Worm (Caenorhabditis elegans) whole organism, young adult: ENCODE data around the gene F48B9.1.

Source experiments
- C06A6.2 ChIP-seq: fragments of 200-800 bp; sonication (Bioruptor generic); conservative IDR thresholded peaks from 2 replicates; pipeline ENCODE4 v1.3.6; 2022; ENCODE audit warnings: missing genetic modification characterization, missing compliant biosample characterization
- F10E7.11 ChIP-seq: sonication (generic microtip); optimal IDR thresholded peaks from 2 replicates; lab custom pipeline; 2017; ENCODE audit warnings: mild to moderate bottlenecking, missing genetic modification characterization, moderate library complexity, missing compliant biosample characterization
- F52B5.7 ChIP-seq: sonication (generic microtip); optimal IDR thresholded peaks from 2 replicates; lab custom pipeline; 2016; ENCODE audit warnings: mild to moderate bottlenecking, missing genetic modification characterization, missing compliant biosample characterization
- K12H6.12 ChIP-seq: fragments of 200-800 bp; sonication (Bioruptor generic); optimal IDR thresholded peaks from 2 replicates; lab custom pipeline; 2018; ENCODE audit warnings: mild to moderate bottlenecking, missing genetic modification characterization, missing compliant biosample characterization
- T26A5.8 ChIP-seq: sonication (generic microtip); optimal IDR thresholded peaks from 2 replicates; lab custom pipeline; 2016; ENCODE audit warnings: missing genetic modification characterization, missing compliant biosample characterization
- Y95B8A.8 ChIP-seq: fragments of 200-800 bp; sonication (Bioruptor generic); IDR thresholded peaks from 2 replicates; pipeline ENCODE4 v1.3.6; 2022; ENCODE audit warnings: missing genetic modification reagents, missing genetic modification characterization, missing compliant biosample characterization
- atf-7 ChIP-seq: sonication (generic microtip); optimal IDR thresholded peaks from 2 replicates; lab custom pipeline; 2017; ENCODE audit warnings: mild to moderate bottlenecking, missing genetic modification characterization, missing compliant biosample characterization
- attf-3 ChIP-seq: fragments of 200-800 bp; sonication (Bioruptor generic); conservative IDR thresholded peaks from 2 replicates; pipeline ENCODE4 v1.3.6; 2022; ENCODE audit warnings: missing genetic modification reagents, missing genetic modification characterization, missing compliant biosample characterization
- attf-6 ChIP-seq: fragments of 200-800 bp; sonication (Bioruptor generic); IDR thresholded peaks from 2 replicates; pipeline ENCODE4 v1.3.6; 2022; ENCODE audit warnings: missing genetic modification reagents, missing genetic modification characterization, missing compliant biosample characterization
- cebp-2 ChIP-seq: fragments of 200-800 bp; sonication (Bioruptor generic); IDR thresholded peaks from 2 replicates; pipeline ENCODE4 v1.3.6; 2022; ENCODE audit warnings: missing genetic modification characterization, missing compliant biosample characterization
- ceh-58 ChIP-seq: fragments of 200-800 bp; sonication (Bioruptor generic); IDR thresholded peaks from 2 replicates; pipeline ENCODE4 v1.3.6; 2022; ENCODE audit warnings: missing genetic modification characterization, missing compliant biosample characterization
- chd-7 ChIP-seq: sonication (generic microtip); optimal IDR thresholded peaks from 2 replicates; lab custom pipeline; 2016; ENCODE audit warnings: mild to moderate bottlenecking, missing genetic modification characterization, moderate library complexity, missing compliant biosample characterization
- die-1 ChIP-seq: sonication (generic microtip); optimal IDR thresholded peaks from 2 replicates; lab custom pipeline; 2016; ENCODE audit warnings: missing genotype, mild to moderate bottlenecking, missing genetic modification characterization, missing compliant biosample characterization
- dpff-1 ChIP-seq: sonication (generic microtip); optimal IDR thresholded peaks from 2 replicates; lab custom pipeline; 2017; ENCODE audit warnings: mild to moderate bottlenecking, missing genetic modification characterization, missing compliant biosample characterization
- egl-18 ChIP-seq: fragments of 200-800 bp; sonication (Bioruptor generic); IDR thresholded peaks from 2 replicates; pipeline ENCODE4 v1.3.6; 2022; ENCODE audit warnings: missing genetic modification reagents, missing genetic modification characterization, missing compliant biosample characterization
- gei-17 ChIP-seq: fragments of 200-800 bp; sonication (Bioruptor generic); optimal IDR thresholded peaks from 2 replicates; lab custom pipeline; 2018; ENCODE audit warnings: mild to moderate bottlenecking, missing genetic modification characterization, missing compliant biosample characterization
- hmg-1.2 ChIP-seq: fragments of 200-800 bp; sonication (Bioruptor generic); IDR thresholded peaks from 2 replicates; pipeline ENCODE4 v1.3.6; 2022; ENCODE audit warnings: missing genetic modification reagents, missing genetic modification characterization, missing compliant biosample characterization
- hrde-1 ChIP-seq: sonication (generic microtip); optimal IDR thresholded peaks from 2 replicates; lab custom pipeline; 2016; ENCODE audit warnings: missing genetic modification characterization, mild to moderate bottlenecking, missing compliant biosample characterization, moderate library complexity, missing genotype, missing genetic modification reagents, borderline replicate concordance
- lin-26 ChIP-seq: fragments of 200-800 bp; sonication (Bioruptor generic); IDR thresholded peaks from 2 replicates; pipeline ENCODE4 v1.3.6; 2022; ENCODE audit warnings: missing genetic modification reagents, missing genetic modification characterization, missing compliant biosample characterization
- lir-1 ChIP-seq: fragments of 200-800 bp; sonication (Bioruptor generic); conservative IDR thresholded peaks from 2 replicates; pipeline ENCODE4 v1.3.6; 2022; ENCODE audit warnings: missing genetic modification reagents, missing genetic modification characterization, missing compliant biosample characterization
- madf-3 ChIP-seq: fragments of 200-800 bp; sonication (Bioruptor generic); IDR thresholded peaks from 2 replicates; pipeline ENCODE4 v1.3.6; 2022; ENCODE audit warnings: missing genetic modification reagents, missing genetic modification characterization, missing compliant biosample characterization
- madf-8 ChIP-seq: fragments of 200-800 bp; sonication (Bioruptor generic); conservative IDR thresholded peaks from 2 replicates; pipeline ENCODE4 v1.3.6; 2022; ENCODE audit warnings: missing genetic modification reagents, missing genetic modification characterization, missing compliant biosample characterization
- mxl-1 ChIP-seq: sonication (generic microtip); optimal IDR thresholded peaks from 2 replicates; lab custom pipeline; 2016; ENCODE audit warnings: missing genetic modification characterization, missing compliant biosample characterization
- nfya-1 ChIP-seq: sonication (generic microtip); optimal IDR thresholded peaks from 2 replicates; lab custom pipeline; 2017; ENCODE audit warnings: antibody characterized with exemption, missing compliant biosample characterization, missing genetic modification characterization, borderline replicate concordance; ENCODE audit not compliant: insufficient read depth
- nfya-2 ChIP-seq: fragments of 200-800 bp; sonication (Bioruptor generic); IDR thresholded peaks from 2 replicates; pipeline ENCODE4 v1.3.6; 2022; ENCODE audit warnings: missing genetic modification reagents, missing genetic modification characterization, missing compliant biosample characterization
- nfyb-1 ChIP-seq: fragments of 200-800 bp; sonication (Bioruptor generic); IDR thresholded peaks from 2 replicates; pipeline ENCODE4 v1.3.6; 2022; ENCODE audit warnings: missing genetic modification reagents, missing genetic modification characterization, missing compliant biosample characterization
- nhr-179 ChIP-seq: sonication (generic microtip); optimal IDR thresholded peaks from 2 replicates; lab custom pipeline; 2016; ENCODE audit warnings: mild to moderate bottlenecking, missing genetic modification characterization, missing compliant biosample characterization
- nhr-80 ChIP-seq: sonication (generic microtip); optimal IDR thresholded peaks from 2 replicates; lab custom pipeline; 2016; ENCODE audit warnings: missing genetic modification characterization, missing compliant biosample characterization
- pbrm-1 ChIP-seq: fragments of 200-800 bp; sonication (Bioruptor generic); IDR thresholded peaks from 2 replicates; pipeline ENCODE4 v1.3.6; 2022; ENCODE audit warnings: missing genetic modification reagents, missing genetic modification characterization, missing compliant biosample characterization
- pha-4 ChIP-seq: fragments of 150-350 bp; sonication (generic microtip); optimal IDR thresholded peaks from 2 replicates; lab custom pipeline; 2014; ENCODE audit warnings: missing biosample characterization, missing genetic modification reagents, missing genetic modification characterization
- rcor-1 ChIP-seq: fragments of 200-800 bp; sonication (Bioruptor generic); IDR thresholded peaks from 2 replicates; pipeline ENCODE4 v1.3.6; 2022; ENCODE audit warnings: missing genetic modification reagents, missing genetic modification characterization, missing compliant biosample characterization
- sdz-38 ChIP-seq: sonication (generic microtip); optimal IDR thresholded peaks from 2 replicates; lab custom pipeline; 2016; ENCODE audit warnings: missing genotype, missing genetic modification characterization, missing compliant biosample characterization
- sea-2 ChIP-seq: fragments of 200-800 bp; sonication (Bioruptor generic); IDR thresholded peaks from 2 replicates; pipeline ENCODE4 v1.3.6; 2022; ENCODE audit warnings: missing genetic modification characterization, missing compliant biosample characterization
- tbx-9 ChIP-seq: sonication (generic microtip); optimal IDR thresholded peaks from 2 replicates; lab custom pipeline; 2016; ENCODE audit warnings: borderline replicate concordance, missing genetic modification characterization, inconsistent platforms, missing compliant biosample characterization
- zfh-2 ChIP-seq: fragments of 200-800 bp; sonication (Bioruptor generic); conservative IDR thresholded peaks from 2 replicates; pipeline ENCODE4 v1.3.6; 2022; ENCODE audit warnings: missing genetic modification reagents, missing genetic modification characterization, missing compliant biosample characterization
- ztf-18 ChIP-seq: sonication (generic microtip); optimal IDR thresholded peaks from 2 replicates; lab custom pipeline; 2016; ENCODE audit warnings: missing genotype, mild to moderate bottlenecking, missing genetic modification characterization, missing compliant biosample characterization
- ztf-6 ChIP-seq: fragments of 200-800 bp; sonication (Bioruptor generic); IDR thresholded peaks from 2 replicates; pipeline ENCODE4 v1.3.6; 2022; ENCODE audit warnings: missing genetic modification reagents, missing genetic modification characterization, missing compliant biosample characterization

Gene F48B9.1

DNA sequence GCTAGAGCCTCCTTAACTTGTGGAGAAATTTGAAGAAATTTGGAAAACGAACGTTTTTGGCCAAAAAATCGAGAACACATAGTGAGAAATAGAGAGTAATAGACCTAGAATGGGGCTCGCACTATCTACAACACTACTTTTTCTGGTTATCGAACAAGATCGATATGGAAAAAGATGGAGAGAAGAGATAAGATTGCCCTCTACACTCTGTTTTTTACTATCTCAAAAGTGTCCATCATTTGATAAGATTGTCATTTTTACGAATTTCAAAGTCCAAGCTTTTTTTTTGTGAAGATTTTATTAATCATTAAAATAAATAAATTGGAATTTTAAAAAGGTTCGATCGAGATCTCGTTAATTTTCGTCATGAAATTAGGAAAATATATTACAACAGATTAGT lies 23.1 kb downstream of the F48B9.1 start, which contains the start of gene T24C12.3:
T24C12.3 (minus strand) TSS at position 134 of the 400 bp plus-strand sequence.
- TF ChIP-seq sdz-38 (no peak), lir-1 (GFP tag; lab: Robert Waterston, UW) (no peak), nhr-80 (peak; percentile 79)

DNA sequence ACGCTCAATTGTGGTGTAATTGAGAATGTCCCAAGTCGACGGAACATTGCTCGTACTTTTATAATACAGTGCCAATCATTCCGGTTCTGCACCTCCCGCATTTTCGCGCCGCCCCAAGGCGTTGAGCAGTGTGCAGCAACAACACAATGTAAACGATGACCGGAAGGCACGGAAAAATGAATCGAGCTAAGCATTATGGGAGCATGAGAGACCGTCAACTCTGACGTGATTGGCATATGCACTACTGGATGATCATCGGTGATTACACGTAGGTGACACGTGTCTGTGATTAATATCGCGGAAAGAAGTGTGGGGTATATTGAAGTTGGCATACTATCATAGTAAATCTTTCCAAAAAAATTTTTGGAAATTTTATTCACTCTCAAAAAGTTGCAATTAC lies 24.3 kb downstream of the F48B9.1 start, which contains the start of gene T24C12.4:
T24C12.4 (minus strand) TSS at position 101 of the 400 bp plus-strand sequence.
- no peak for TF ChIP-seq hmg-1.2 (GFP tag; lab: Robert Waterston, UW)
- no peak for TF ChIP-seq gei-17 (GFP tag; lab: Kevin White, UChicago)
- no peak for TF ChIP-seq dpff-1

DNA sequence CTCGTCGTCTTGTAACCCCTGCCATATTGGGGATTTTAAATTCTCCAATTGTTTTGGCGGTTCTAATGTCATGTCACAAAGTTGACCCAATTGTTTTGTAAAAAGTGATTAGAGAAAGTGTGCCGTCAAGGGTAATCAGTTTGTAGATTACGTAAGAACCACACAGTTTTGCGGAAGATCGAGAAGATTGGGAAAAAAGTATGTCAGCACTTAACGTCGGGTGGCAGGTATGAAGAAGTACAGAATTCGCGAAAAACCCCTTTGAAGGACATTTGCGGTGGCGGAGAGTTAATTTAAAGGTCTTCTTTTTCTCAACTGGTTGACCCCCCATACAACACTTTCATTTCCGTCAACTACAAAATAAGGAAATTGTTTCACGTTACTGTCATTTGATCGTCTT lies 27.7 kb downstream of the F48B9.1 start:
- TF ChIP-seq ztf-6 (no peak), rcor-1 (GFP tag; lab: Robert Waterston, UW) (no peak), egl-18 (no peak), tbx-9 (tag; lab: Kevin White, UChicago) (no peak)

DNA sequence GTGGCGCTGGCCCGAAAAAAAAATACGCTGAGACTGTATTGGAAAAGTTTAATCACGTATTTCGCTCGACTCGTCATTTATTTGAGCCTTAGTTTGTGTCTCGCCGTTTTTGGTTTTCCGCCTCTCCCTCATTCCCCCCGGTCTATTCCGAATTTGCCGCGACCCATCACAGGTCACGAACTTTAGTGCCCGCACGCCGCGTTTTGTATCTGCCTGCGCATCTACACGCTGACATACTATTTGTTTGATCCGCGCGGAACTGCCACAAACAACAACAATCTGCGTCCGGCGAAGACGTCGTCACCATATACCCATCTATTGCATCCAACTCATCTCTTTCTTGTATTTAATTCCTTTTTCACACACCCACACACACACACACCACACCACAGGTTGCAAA lies 29.5 kb downstream of the F48B9.1 start:
- no peak for TF ChIP-seq F52B5.7 (tag; lab: Kevin White, UChicago)
- TF ChIP-seq madf-3 (GFP tag; lab: Robert Waterston, UW) = 0 out of 2 replicates have a peak, but pooled peaks have one; percentile 8
- TF ChIP-seq pbrm-1 (GFP tag; lab: Robert Waterston, UW) = no peak
- TF ChIP-seq nhr-179 (tag; lab: Kevin White, UChicago) = no peak

DNA sequence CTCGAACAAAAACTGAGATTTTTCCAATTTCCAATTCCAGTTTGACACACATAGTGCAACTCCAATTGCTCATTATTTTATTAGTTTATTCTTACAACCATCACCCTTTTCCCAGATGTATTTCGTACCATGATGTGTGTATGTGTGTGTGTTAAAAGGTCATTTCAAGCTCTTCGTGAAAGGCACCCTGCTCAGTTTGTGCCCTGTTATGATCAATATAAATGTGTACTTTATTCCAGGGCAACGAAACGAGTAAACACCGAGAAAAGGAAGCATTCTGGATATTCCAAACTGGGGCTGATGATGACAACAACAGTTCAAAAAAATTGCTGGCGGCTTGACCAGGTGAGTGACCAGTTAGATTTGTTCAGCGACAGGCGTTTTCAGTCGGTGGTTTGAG lies 30.1 kb downstream of the F48B9.1 start, which contains the start of gene peb-1:
peb-1 (plus strand) TSS at position 301 of the 400 bp plus-strand sequence.
- TF ChIP-seq sea-2 (no peak), atf-7 (tag; lab: Kevin White, UChicago) (no peak), attf-3 (GFP tag; lab: Robert Waterston, UW) (no peak), madf-8 (GFP tag; lab: Robert Waterston, UW) (no peak)

DNA sequence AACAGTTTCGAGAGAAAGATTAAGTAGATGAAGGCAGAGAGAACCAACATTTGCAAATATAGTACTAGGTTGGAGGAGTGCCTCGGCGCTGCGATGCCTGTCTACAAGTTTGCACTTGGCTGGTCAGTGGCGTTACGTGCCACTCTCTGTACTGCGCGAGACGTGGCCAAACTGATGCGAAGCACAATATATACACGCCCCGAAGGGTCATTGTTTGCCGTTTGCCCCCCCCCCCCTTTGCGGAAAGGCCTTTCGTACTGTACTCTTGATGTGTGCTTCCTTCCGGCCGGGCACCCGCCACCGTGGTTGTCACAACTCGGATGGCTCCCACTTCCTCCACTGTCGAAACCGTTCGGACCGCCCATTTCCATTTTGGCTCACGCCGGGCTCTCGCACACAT lies 31.5 kb downstream of the F48B9.1 start:
- TF ChIP-seq nfya-2 (no peak), mxl-1 (tag; lab: Kevin White, UChicago) (no peak), ztf-18 (tag; lab: Kevin White, UChicago) (no peak), C06A6.2 (no peak), zfh-2 (GFP tag; lab: Robert Waterston, UW) (0 out of 2 replicates have a peak, but pooled peaks have one; percentile 13), T26A5.8 (tag; lab: Kevin White, UChicago) (no peak), nfyb-1 (GFP tag; lab: Robert Waterston, UW) (no peak)
- TF ChIP-seq, all 124 proteins: peak for 1

DNA sequence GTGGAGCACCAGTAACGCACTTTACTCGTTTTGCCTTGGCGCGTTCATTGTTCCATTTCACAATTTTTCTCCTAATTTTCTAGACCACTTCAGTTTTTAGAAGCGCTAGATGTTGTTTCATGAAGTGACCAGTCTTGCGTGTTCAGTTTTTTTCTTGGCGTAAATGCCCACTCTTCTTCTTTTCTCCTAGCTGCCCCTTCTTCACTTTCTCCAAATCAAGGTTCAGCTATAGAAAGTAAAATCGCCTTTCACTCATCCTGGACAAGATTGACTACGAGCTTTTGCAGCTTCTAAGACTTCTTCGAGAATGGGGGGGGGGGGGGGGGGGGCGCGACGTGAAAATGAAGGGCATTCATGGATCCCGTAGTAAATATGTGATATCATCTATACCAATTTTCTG lies 32.0 kb downstream of the F48B9.1 start:
- TF ChIP-seq ztf-6 (no peak), K12H6.12 (tag; lab: Kevin White, UChicago) (no peak), nfya-1 (no peak), attf-6 (no peak), chd-7 (tag; lab: Kevin White, UChicago) (no peak), nfyb-1 (GFP tag; lab: Robert Waterston, UW) (no peak), ceh-58 (no peak), lin-26 (no peak), nhr-179 (tag; lab: Kevin White, UChicago) (no peak), F10E7.11 (tag; lab: Kevin White, UChicago) (no peak), pha-4 (tag; lab: Kevin White, UChicago) (no peak), cebp-2 (GFP tag; lab: Robert Waterston, UW) (no peak), Y95B8A.8 (GFP tag; lab: Robert Waterston, UW) (no peak), hrde-1 (tag; lab: Kevin White, UChicago) (no peak), die-1 (tag; lab: Kevin White, UChicago) (no peak)
